Worm (Caenorhabditis elegans) whole organism, late embryonic: ENCODE measurements around the gene coq-8.

ENCODE experiments used
- C08G9.2 ChIP-seq: sonication (generic microtip); optimal IDR thresholded peaks from 2 replicates; lab custom pipeline; 2016; ENCODE audit warnings: mild to moderate bottlenecking, missing genetic modification characterization, moderate library complexity, missing compliant biosample characterization
- F13H6.1 ChIP-seq: sonication (generic microtip); optimal IDR thresholded peaks from 2 replicates; lab custom pipeline; 2016; ENCODE audit warnings: missing genetic modification characterization, missing compliant biosample characterization
- K02D7.2 ChIP-seq: sonication (generic microtip); optimal IDR thresholded peaks from 2 replicates; lab custom pipeline; 2017; ENCODE audit warnings: mild to moderate bottlenecking, missing genetic modification characterization, missing compliant biosample characterization
- K09A11.1 ChIP-seq: sonication (generic microtip); optimal IDR thresholded peaks from 2 replicates; lab custom pipeline; 2017; ENCODE audit warnings: antibody characterized with exemption, mild to moderate bottlenecking, missing genetic modification characterization, missing compliant biosample characterization; ENCODE audit not compliant: insufficient read depth
- T23F11.4 ChIP-seq: fragments of 200-800 bp; sonication (Bioruptor generic); optimal IDR thresholded peaks from 2 replicates; lab custom pipeline; 2018; ENCODE audit warnings: mild to moderate bottlenecking, missing genetic modification characterization, missing compliant biosample characterization
- ama-1 ChIP-seq: fragments of 150-350 bp; optimal IDR thresholded peaks from 2 replicates; lab custom pipeline; 2014
- ceh-24 ChIP-seq: sonication (generic microtip); optimal IDR thresholded peaks from 2 replicates; lab custom pipeline; 2016; ENCODE audit warnings: mild to moderate bottlenecking, missing genetic modification characterization, missing compliant biosample characterization
- ceh-30 ChIP-seq: fragments of 150-350 bp; optimal IDR thresholded peaks from 2 replicates; lab custom pipeline; 2014; ENCODE audit warnings: missing biosample characterization, missing genetic modification characterization
- dmd-4 ChIP-seq: sonication (generic microtip); optimal IDR thresholded peaks from 2 replicates; lab custom pipeline; 2016; ENCODE audit warnings: borderline replicate concordance, missing genetic modification characterization, missing compliant biosample characterization
- dve-1 ChIP-seq: sonication (generic microtip); optimal IDR thresholded peaks from 2 replicates; lab custom pipeline; 2017; ENCODE audit warnings: antibody characterized with exemption, mild to moderate bottlenecking, missing genetic modification characterization, missing compliant biosample characterization
- elt-4 ChIP-seq: sonication (generic microtip); optimal IDR thresholded peaks from 2 replicates; lab custom pipeline; 2016; ENCODE audit warnings: missing genetic modification characterization, missing compliant biosample characterization
- ets-4 ChIP-seq: sonication (generic microtip); optimal IDR thresholded peaks from 2 replicates; lab custom pipeline; 2016; ENCODE audit warnings: missing genetic modification characterization, missing compliant biosample characterization
- fkh-10 ChIP-seq: fragments of 150-350 bp; optimal IDR thresholded peaks from 2 replicates; lab custom pipeline; 2014; ENCODE audit warnings: missing biosample characterization, missing genetic modification reagents, missing genetic modification characterization
- fkh-6 ChIP-seq: sonication (generic microtip); optimal IDR thresholded peaks from 2 replicates; lab custom pipeline; 2016; ENCODE audit warnings: missing genetic modification characterization, missing compliant biosample characterization
- gmeb-2 ChIP-seq: sonication (generic microtip); optimal IDR thresholded peaks from 2 replicates; lab custom pipeline; 2016; ENCODE audit warnings: missing genetic modification characterization, inconsistent platforms, missing compliant biosample characterization
- hlh-13 ChIP-seq: fragments of 200-800 bp; sonication (Bioruptor generic); optimal IDR thresholded peaks from 2 replicates; lab custom pipeline; 2018; ENCODE audit warnings: mild to moderate bottlenecking, missing genetic modification characterization, missing compliant biosample characterization
- hlh-15 ChIP-seq: sonication (generic microtip); optimal IDR thresholded peaks from 2 replicates; lab custom pipeline; 2016; ENCODE audit warnings: missing genetic modification characterization, missing compliant biosample characterization
- hlh-8 ChIP-seq: sonication (generic microtip); optimal IDR thresholded peaks from 2 replicates; lab custom pipeline; 2016; ENCODE audit warnings: missing genotype, missing genetic modification characterization, missing compliant biosample characterization
- lin-11 ChIP-seq: fragments of 200-800 bp; sonication (Bioruptor generic); optimal IDR thresholded peaks from 2 replicates; lab custom pipeline; 2018; ENCODE audit warnings: mild to moderate bottlenecking, missing genetic modification characterization, missing compliant biosample characterization
- nfya-1 ChIP-seq: sonication (generic microtip); optimal IDR thresholded peaks from 2 replicates; lab custom pipeline; 2017; ENCODE audit warnings: missing genetic modification characterization, mild to moderate bottlenecking, missing compliant biosample characterization, antibody characterized with exemption, moderate library complexity
- nhr-11 ChIP-seq: fragments of 150-350 bp; optimal IDR thresholded peaks from 2 replicates; lab custom pipeline; 2014; ENCODE audit warnings: missing biosample characterization, missing genetic modification characterization
- nhr-232 ChIP-seq: sonication (generic microtip); optimal IDR thresholded peaks from 2 replicates; lab custom pipeline; 2016; ENCODE audit warnings: missing genetic modification characterization, missing compliant biosample characterization
- npax-4 ChIP-seq: sonication (generic microtip); optimal IDR thresholded peaks from 2 replicates; lab custom pipeline; 2016; ENCODE audit warnings: missing genetic modification characterization, missing compliant biosample characterization
- odd-2 ChIP-seq: sonication (generic microtip); optimal IDR thresholded peaks from 2 replicates; lab custom pipeline; 2017; ENCODE audit warnings: antibody characterized with exemption, mild to moderate bottlenecking, missing genetic modification characterization, missing compliant biosample characterization
- pat-9 ChIP-seq: fragments of 200-800 bp; sonication (Bioruptor generic); optimal IDR thresholded peaks from 2 replicates; lab custom pipeline; 2018; ENCODE audit warnings: mild to moderate bottlenecking, missing genetic modification characterization, moderate library complexity, missing compliant biosample characterization
- pha-2 ChIP-seq: sonication (generic microtip); optimal IDR thresholded peaks from 2 replicates; lab custom pipeline; 2017; ENCODE audit warnings: mild to moderate bottlenecking, missing genetic modification characterization, missing compliant biosample characterization
- pha-4 ChIP-seq: fragments of 150-350 bp; optimal IDR thresholded peaks from 2 replicates; lab custom pipeline; 2018; ENCODE audit warnings: missing biosample characterization, missing genetic modification reagents, missing genetic modification characterization
- ref-2 ChIP-seq: sonication (generic microtip); optimal IDR thresholded peaks from 2 replicates; lab custom pipeline; 2016; ENCODE audit warnings: missing genetic modification characterization, missing compliant biosample characterization
- rnt-1 ChIP-seq: sonication (generic microtip); optimal IDR thresholded peaks from 2 replicates; lab custom pipeline; 2016; ENCODE audit warnings: missing genetic modification characterization, missing compliant biosample characterization
- sdc-2 ChIP-seq: sonication (generic microtip); optimal IDR thresholded peaks from 2 replicates; lab custom pipeline; 2016; ENCODE audit warnings: missing genotype, missing genetic modification characterization, missing compliant biosample characterization
- tbx-2 ChIP-seq: sonication (generic microtip); optimal IDR thresholded peaks from 2 replicates; lab custom pipeline; 2016; ENCODE audit warnings: missing genetic modification characterization, missing compliant biosample characterization
- tbx-7 ChIP-seq: sonication (generic microtip); optimal IDR thresholded peaks from 2 replicates; lab custom pipeline; 2016; ENCODE audit warnings: missing genotype, missing genetic modification characterization, missing compliant biosample characterization
- unc-3 ChIP-seq, 2 experiments: fragments of 200-800 bp in 1 of 2; sonication (Bioruptor generic) in 1 of 2; sonication (generic microtip) in 1 of 2; conservative IDR thresholded peaks in 1 of 2; optimal IDR thresholded peaks in 1 of 2; 2 replicates each; pipeline versions ENCODE4 v1.3.6 to Lab custom; 2016 to 2022; ENCODE audit warnings: missing compliant biosample characterization in 2 of 2, missing genetic modification characterization in 2 of 2, missing genetic modification reagents in 1 of 2
- unc-42 ChIP-seq: sonication (generic microtip); optimal IDR thresholded peaks from 2 replicates; lab custom pipeline; 2016; ENCODE audit warnings: missing genotype, missing genetic modification characterization, missing compliant biosample characterization
- unc-55 ChIP-seq: sonication (generic microtip); optimal IDR thresholded peaks from 2 replicates; lab custom pipeline; 2017; ENCODE audit warnings: missing biosample characterization, missing genetic modification reagents, missing genetic modification characterization

The coq-8 gene

ce11 chrIII:4822140-4822539 is 41.1 kb upstream of the coq-8 start, which contains the start of gene F26A1.8:
F26A1.8 (minus strand) TSS chrIII:4822240.
- TF ChIP-seq ama-1 (lab: Kevin White, UChicago) (no peak), nhr-11 (no peak), hlh-8 (tag; lab: Kevin White, UChicago) (no peak), ceh-24 (tag; lab: Kevin White, UChicago) (no peak), F13H6.1 (tag; lab: Kevin White, UChicago) (no peak), dmd-4 (no peak)

ce11 chrIII:4826606-4827005 is 36.6 kb upstream of the coq-8 start, which contains the start of gene F26A1.3:
F26A1.3 (plus strand) TSS chrIII:4826906.
- TF ChIP-seq F13H6.1 (tag; lab: Kevin White, UChicago) (no peak), npax-4 (tag; lab: Kevin White, UChicago) (no peak), T23F11.4 (no peak), fkh-10 (no peak)

DNA sequence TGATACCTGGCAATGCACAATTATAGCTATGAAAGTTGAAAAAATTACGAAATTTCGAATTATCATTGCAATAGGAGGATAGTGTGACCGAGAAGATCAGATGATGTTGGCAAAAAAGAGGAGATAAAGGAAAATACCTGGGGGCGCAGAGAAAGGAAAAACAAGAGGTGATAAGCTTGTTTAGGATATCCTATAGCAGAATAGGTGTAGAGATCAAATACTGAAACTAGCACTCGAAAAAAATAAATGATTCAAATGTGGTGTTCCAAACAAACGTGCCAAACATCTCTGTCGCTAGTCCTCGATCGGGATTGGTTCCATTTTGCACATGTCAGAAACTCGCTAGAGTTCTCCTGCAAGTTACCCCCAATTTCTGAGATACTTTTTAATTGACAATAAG is 33.8 kb upstream of the coq-8 start, which contains the start of gene F26A1.9:
F26A1.9 (minus strand) TSS at position 101 of the 400 bp plus-strand sequence.
- no peak for TF ChIP-seq unc-3 (GFP tag; conservative IDR thresholded peaks at IDR 0.05; lab: Robert Waterston, UW)
- TF ChIP-seq unc-3 (tag; optimal IDR thresholded peaks at IDR 0.05; lab: Kevin White, UChicago) = no peak
- TF ChIP-seq K02D7.2 (tag; lab: Kevin White, UChicago) = no peak
- TF ChIP-seq gmeb-2 = no peak
- no peak for TF ChIP-seq lin-11 (tag; lab: Kevin White, UChicago)
- TF ChIP-seq C08G9.2 (tag; lab: Kevin White, UChicago) = no peak
- no peak for TF ChIP-seq pha-4 (tag; lab: Kevin White, UChicago)
- TF ChIP-seq sdc-2 (tag; lab: Kevin White, UChicago) = no peak
- TF ChIP-seq elt-4 (tag; lab: Kevin White, UChicago) = no peak
- TF ChIP-seq odd-2 (tag; lab: Kevin White, UChicago) = no peak
- TF ChIP-seq ref-2 (tag; lab: Kevin White, UChicago) = no peak
- TF ChIP-seq dve-1 (tag; lab: Kevin White, UChicago) = no peak
- TF ChIP-seq nhr-11 = no peak
- no peak for TF ChIP-seq hlh-8 (tag; lab: Kevin White, UChicago)
- no peak for TF ChIP-seq unc-42 (tag; lab: Kevin White, UChicago)
- no peak for TF ChIP-seq tbx-7
- TF ChIP-seq hlh-15 (tag; lab: Kevin White, UChicago) = no peak

DNA sequence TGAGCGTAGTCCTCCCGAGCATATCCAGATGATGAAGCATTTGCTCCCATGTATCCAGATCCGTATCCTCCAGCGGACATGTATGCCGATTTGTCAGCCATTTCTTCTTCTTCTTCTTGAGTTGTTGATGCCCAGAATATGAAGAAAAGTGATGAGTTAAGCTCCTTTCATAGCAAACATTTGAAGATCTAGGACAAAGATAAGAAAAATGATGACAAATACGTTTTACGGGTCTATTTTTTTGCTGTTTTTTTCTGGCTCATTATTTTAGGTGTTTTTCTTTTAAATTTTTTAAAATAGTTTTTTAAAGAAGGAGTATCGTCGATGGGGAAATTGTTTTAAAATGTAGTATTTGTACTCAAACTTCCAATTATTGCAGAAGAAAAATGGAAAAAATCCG is 33.0 kb upstream of the coq-8 start, which contains the start of gene nspd-9:
nspd-9 (minus strand) TSS at position 101 of the 400 bp plus-strand sequence.
- TF ChIP-seq ceh-24 (tag; lab: Kevin White, UChicago) (no peak), hlh-13 (GFP tag; lab: Kevin White, UChicago) (no peak), pha-2 (no peak), elt-4 (tag; lab: Kevin White, UChicago) (no peak), dve-1 (tag; lab: Kevin White, UChicago) (no peak), tbx-2 (tag; lab: Kevin White, UChicago) (no peak), pat-9 (tag; lab: Kevin White, UChicago) (no peak), ref-2 (tag; lab: Kevin White, UChicago) (no peak), fkh-6 (no peak), sdc-2 (tag; lab: Kevin White, UChicago) (no peak), odd-2 (tag; lab: Kevin White, UChicago) (no peak), ets-4 (no peak), nfya-1 (tag; lab: Kevin White, UChicago) (no peak), unc-55 (GFP tag; lab: Kevin White, UChicago) (no peak)
- TF ChIP-seq, all 69 proteins: peak for 0

DNA sequence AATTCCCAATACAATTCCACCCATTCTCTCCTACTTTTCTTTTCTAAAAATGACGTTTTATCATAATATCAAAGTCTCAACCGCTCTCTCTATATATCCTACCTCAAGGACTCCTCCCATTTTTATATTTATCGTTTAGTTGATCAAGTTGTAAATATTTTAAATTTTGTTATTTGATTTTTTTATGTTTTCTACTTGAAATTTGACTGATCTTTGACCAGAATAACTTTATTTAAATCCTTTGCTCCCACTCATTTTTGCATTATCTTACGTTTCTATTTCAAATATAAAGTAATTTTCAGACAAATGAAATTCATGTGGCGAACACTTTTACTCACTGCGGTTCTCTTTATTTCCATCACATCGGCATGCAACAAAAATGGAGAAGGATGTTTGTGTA is 25.8 kb upstream of the coq-8 start, which contains the start of the genes acbp-7 and F26A1.19:
acbp-7 (plus strand) TSS at position 301 of the 400 bp plus-strand sequence.
F26A1.19 (plus strand) TSS at position 303 of the 400 bp plus-strand sequence.
- TF ChIP-seq ceh-24 (tag; lab: Kevin White, UChicago) (no peak), ceh-30 (tag; lab: Kevin White, UChicago) (no peak), rnt-1 (tag; lab: Kevin White, UChicago) (no peak), K09A11.1 (tag; lab: Kevin White, UChicago) (no peak), hlh-15 (tag; lab: Kevin White, UChicago) (no peak), K02D7.2 (tag; lab: Kevin White, UChicago) (no peak), odd-2 (tag; lab: Kevin White, UChicago) (no peak), nhr-232 (tag; lab: Kevin White, UChicago) (no peak)
